Worm (Caenorhabditis elegans): ENCODE data around the gene srm-3.

DNA sequence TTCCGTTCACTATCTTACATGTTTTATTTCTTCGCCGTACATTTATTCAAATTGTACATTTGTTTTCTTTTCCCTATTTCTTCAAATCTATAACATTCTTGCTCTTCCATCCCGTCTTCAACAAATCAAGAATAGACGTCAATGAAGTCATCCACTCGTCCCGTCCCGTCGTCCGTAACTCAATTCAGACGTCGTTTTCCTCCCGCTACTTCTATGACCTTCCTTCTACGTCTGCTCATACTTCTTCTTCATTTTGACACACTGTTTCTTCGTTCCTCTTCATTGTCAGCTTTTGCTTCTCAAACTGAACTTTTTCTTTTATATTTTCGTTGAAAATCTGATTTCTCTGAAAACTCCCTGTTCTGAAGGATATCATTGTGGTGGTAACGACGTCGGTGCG is 11.2 kb downstream of the srm-3 start:
- no peak for TF ChIP-seq snpc-4 (tag; optimal IDR thresholded peaks at IDR 0.05)
- TF ChIP-seq fos-1 (tag; optimal IDR thresholded peaks at IDR 0.05) = no peak
- TF ChIP-seq unc-62 (GFP tag; optimal IDR thresholded peaks at IDR 0.05) = no peak
- TF ChIP-seq ceh-82 (tag; optimal IDR thresholded peaks at IDR 0.05) = no peak
- no peak for TF ChIP-seq elt-3 (tag; optimal IDR thresholded peaks at IDR 0.05)
- no peak for TF ChIP-seq nhr-23 (tag; optimal IDR thresholded peaks at IDR 0.05)
- no peak for TF ChIP-seq skn-1 (tag; optimal IDR thresholded peaks at IDR 0.05)
- TF ChIP-seq nhr-12 (tag; optimal IDR thresholded peaks at IDR 0.05) = no peak
- no peak for TF ChIP-seq lin-13 (GFP tag; optimal IDR thresholded peaks at IDR 0.05)
- TF ChIP-seq R02D3.7 (tag; optimal IDR thresholded peaks at IDR 0.05) = no peak
- TF ChIP-seq ztf-11 (tag; optimal IDR thresholded peaks at IDR 0.05) = no peak

All from whole organism, L2 larva.